Worm (Caenorhabditis elegans): ENCODE measurements around the gene alkb-8.
"Not testable (repeated sequence)": the region's sequence is repeated elsewhere in the genome, so short reads cannot be mapped to it uniquely, and the experiment has no call there.

ce11 chrIII:3697181-3697580 lies 11.9 kb upstream of the alkb-8 start:
- TF ChIP-seq zag-1 (tag; optimal IDR thresholded peaks at IDR 0.05); unc-62 (GFP tag; optimal IDR thresholded peaks at IDR 0.05); efl-1 (optimal IDR thresholded peaks at IDR 0.05); unc-30 (tag; optimal IDR thresholded peaks at IDR 0.05); grh-1 (GFP tag; IDR thresholded peaks at IDR 0.05); nhr-84 (tag; optimal IDR thresholded peaks at IDR 0.05); unc-86 (tag; optimal IDR thresholded peaks at IDR 0.05); pag-3 (tag; optimal IDR thresholded peaks at IDR 0.05; ENCODE audit: borderline replicate concordance, insufficient read depth); snpc-4 (tag; optimal IDR thresholded peaks at IDR 0.05); nhr-77 (tag; optimal IDR thresholded peaks at IDR 0.05); ztf-11 (tag; optimal IDR thresholded peaks at IDR 0.05); blmp-1 (tag; optimal IDR thresholded peaks at IDR 0.05): not testable (repeated sequence)
- peak in 1 of 2 experiments; percentile 57 for TF ChIP-seq efl-1 (GFP tag; optimal IDR thresholded peaks at IDR 0.05 in 1 of 2)

Data from whole organism, L1 larva.